Worm (Caenorhabditis elegans): ENCODE data around the gene str-140.

DNA sequence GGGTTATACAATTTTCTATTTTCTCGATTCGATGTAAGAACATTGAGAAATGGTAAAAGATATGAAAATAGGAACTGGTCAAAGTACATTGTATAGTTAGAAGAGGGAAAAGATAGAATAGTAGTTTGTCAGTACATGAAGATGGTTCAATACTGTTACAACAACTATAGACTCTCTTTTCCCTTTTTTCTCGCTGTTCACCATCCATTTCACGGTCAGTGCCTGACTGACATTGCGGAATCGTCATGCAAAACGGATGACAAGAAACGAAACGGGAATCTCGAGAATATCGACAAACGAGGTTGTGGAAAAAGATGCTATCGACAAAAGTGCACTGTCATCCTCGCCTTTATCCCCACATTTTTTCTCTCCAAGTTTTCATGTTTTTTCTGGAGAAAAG is 24.0 kb downstream of the str-140 start:
- TF ChIP-seq ztf-1 (GFP tag; conservative IDR thresholded peaks at IDR 0.05) (no peak), mdl-1 (tag; optimal IDR thresholded peaks at IDR 0.05) (no peak), ZK546.5 (tag; optimal IDR thresholded peaks at IDR 0.05) (no peak), mbf-1 (tag; optimal IDR thresholded peaks at IDR 0.05) (no peak)

Measured in whole organism, L2 larva.